Worm (Caenorhabditis elegans): ENCODE data around the gene raga-1.

raga-1 gene

DNA sequence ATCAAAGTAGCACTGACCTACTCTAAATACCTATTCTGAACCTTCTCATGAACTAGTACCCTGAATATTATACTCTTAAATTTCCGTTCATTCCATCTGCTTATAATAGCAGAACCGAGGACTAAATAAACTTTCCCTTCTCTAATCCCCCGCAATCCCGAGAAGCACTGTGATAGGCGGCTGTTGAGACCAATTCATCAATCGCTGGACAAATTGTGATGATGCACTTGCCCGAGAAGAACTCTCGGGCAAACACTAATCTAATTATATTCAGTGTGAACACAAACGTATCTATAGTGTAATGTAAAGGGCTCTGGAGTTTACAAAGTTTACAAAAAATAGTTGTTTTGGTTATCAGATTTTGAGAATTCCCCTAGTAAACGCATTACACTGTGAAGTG is 26.3 kb upstream of the raga-1 start:
- no peak for TF ChIP-seq ceh-32 (tag; optimal IDR thresholded peaks at IDR 0.05; ENCODE audit: poor library complexity)
- TF ChIP-seq ces-1 (GFP tag; optimal IDR thresholded peaks at IDR 0.05), result no peak
- TF ChIP-seq nhr-11 (tag; optimal IDR thresholded peaks at IDR 0.05), result no peak
- no peak for TF ChIP-seq nhr-42 (GFP tag; IDR thresholded peaks at IDR 0.05)
- TF ChIP-seq nhr-76 (tag; optimal IDR thresholded peaks at IDR 0.05), result no peak
- TF ChIP-seq ama-1 (optimal IDR thresholded peaks at IDR 0.05), result no peak
- no peak for TF ChIP-seq hif-1 (tag; optimal IDR thresholded peaks at IDR 0.05)
- TF ChIP-seq ceh-44 (GFP tag; IDR thresholded peaks at IDR 0.05), result no peak
- no peak for TF ChIP-seq D1046.2 (GFP tag; IDR thresholded peaks at IDR 0.05)
- no peak for TF ChIP-seq ceh-20 (GFP tag; IDR thresholded peaks at IDR 0.05)

DNA sequence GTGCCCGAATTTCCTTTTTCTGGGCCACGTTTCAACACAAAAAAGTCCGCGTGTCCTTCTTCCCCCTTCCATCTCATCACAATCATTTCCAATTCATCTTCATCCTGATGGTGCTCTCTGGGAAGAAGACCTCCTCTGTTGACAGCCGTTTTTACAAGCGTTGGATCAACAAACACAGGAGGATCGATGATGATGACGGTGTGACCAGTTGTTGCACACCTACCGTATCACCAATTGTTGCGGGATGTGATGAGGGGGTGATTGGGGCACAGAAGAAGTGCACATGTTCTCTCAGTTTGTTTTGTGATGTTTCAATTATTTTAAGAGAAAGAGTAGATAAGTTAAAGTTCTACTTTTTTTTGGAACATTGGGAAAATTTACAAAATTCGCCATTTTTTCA is 25.7 kb upstream of the raga-1 start:
- no peak for TF ChIP-seq rbr-2 (tag; optimal IDR thresholded peaks at IDR 0.05)
- no peak for TF ChIP-seq hif-1 (tag; optimal IDR thresholded peaks at IDR 0.05)
- no peak for TF ChIP-seq sdz-12 (GFP tag; optimal IDR thresholded peaks at IDR 0.05)

DNA sequence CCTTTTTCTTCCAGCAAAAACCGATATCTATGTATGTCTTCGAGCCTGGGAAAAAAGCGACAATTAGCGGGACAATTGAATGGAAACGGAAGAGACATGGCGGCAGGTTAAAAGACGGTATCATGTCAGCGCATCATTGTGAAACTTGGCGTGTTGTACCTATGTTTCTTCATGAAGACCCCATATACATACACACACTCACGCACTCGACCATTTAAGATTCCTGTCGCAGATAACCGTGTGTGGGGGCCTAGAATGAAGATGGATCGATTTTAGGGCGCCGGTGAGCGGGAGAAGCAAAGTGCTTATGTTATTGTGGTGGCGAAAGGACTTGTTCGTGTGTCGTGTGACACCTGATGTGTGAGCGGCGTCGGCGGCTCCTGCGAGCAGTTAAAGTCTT is 24.3 kb upstream of the raga-1 start:
- TF ChIP-seq lin-38 (GFP tag; IDR thresholded peaks at IDR 0.05) (no peak), unc-62 (GFP tag; optimal IDR thresholded peaks at IDR 0.05 in 1 of 2) (peak in 1 of 2 experiments; percentile 1), unc-62 (tag; optimal IDR thresholded peaks at IDR 0.05) (no peak)

DNA sequence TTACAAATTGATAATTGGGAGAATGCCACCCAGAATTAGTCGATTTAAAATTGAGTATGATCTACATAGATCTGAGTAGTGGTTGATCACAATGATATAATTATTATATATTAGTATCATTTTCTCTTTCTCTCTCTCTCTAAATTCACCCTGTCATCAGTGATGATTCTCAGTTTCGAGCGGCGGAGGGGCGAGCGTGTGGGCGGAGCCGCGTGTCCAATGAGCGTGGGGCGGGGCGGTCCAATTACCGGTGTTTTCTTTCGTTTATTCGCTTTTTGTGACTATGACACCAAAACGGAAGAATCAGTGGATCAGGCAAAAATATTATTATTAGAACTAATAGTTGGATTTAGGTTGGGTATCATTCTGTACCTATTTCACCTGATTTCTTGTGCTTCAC is 21.2 kb upstream of the raga-1 start:
- TF ChIP-seq fkh-10 (GFP tag; optimal IDR thresholded peaks at IDR 0.05), result no peak
- TF ChIP-seq F37D6.2 (tag; optimal IDR thresholded peaks at IDR 0.05), result no peak
- TF ChIP-seq pqm-1 (tag; optimal IDR thresholded peaks at IDR 0.05), result no peak
- TF ChIP-seq mxl-2 (GFP tag; conservative IDR thresholded peaks at IDR 0.05), result no peak
- no peak for TF ChIP-seq php-3 (GFP tag; IDR thresholded peaks at IDR 0.05)
- TF ChIP-seq Y48G9A.11 (GFP tag; IDR thresholded peaks at IDR 0.05), result no peak
- TF ChIP-seq daf-16 (GFP tag; optimal IDR thresholded peaks at IDR 0.05), result no peak
- no peak for TF ChIP-seq daf-16 (tag; optimal IDR thresholded peaks at IDR 0.05)
- 0 out of 2 replicates have a peak, but pooled peaks have one; percentile 11 for TF ChIP-seq set-16 (GFP tag; IDR thresholded peaks at IDR 0.05)

DNA sequence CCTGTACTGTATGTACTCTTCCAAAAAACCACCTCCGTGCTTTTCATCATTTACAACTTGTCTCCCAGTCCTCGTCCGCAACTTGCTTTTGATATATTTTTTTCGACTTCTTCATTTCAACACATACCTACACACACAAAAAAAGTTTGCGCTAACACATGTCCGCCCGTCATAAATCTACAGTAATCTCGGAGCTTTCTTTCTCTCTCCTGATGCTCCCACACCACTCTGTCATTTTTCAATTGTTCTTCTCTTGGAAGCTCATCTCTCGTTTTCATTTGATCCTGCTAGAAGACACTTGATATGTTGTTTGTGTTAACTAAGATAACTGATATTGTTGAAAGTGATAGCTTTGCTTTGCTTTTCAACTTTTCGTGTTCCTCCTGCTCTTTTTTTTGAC is 20.0 kb upstream of the raga-1 start:
- TF ChIP-seq hlh-11 (tag; optimal IDR thresholded peaks at IDR 0.05) (no peak), zag-1 (tag; optimal IDR thresholded peaks at IDR 0.05) (no peak)

DNA sequence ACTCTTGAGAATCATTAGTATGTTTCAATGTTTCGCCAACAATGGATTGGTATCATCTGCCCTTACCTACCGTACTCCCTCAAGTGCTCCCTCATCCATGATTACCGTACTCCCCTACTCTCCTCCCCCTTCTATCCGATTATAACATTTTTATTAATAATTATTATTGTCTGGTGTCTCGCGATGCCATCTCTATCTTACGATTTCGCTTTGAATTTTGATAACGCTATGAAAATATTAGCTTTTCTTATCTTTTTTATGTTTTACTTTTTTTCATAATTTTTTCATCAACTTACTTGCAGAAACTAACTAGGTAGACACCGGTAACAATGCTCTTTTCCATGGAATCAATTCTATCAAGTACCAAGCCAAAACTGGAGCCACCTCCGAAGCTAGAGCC is 19.5 kb upstream of the raga-1 start, which contains the start of gene unc-130:
unc-130 (plus strand) TSS at position 301 of the 400 bp plus-strand sequence.
- no peak for TF ChIP-seq rbr-2 (tag; optimal IDR thresholded peaks at IDR 0.05)
- no peak for TF ChIP-seq ces-1 (GFP tag; optimal IDR thresholded peaks at IDR 0.05)
- no peak for TF ChIP-seq aha-1 (tag)
- TF ChIP-seq lir-3 (tag; optimal IDR thresholded peaks at IDR 0.05), result no peak
- TF ChIP-seq dmd-9 (GFP tag; IDR thresholded peaks at IDR 0.05), result no peak
- no peak for TF ChIP-seq spr-1 (tag; optimal IDR thresholded peaks at IDR 0.05)
- no peak for TF ChIP-seq zfp-3 (GFP tag; conservative IDR thresholded peaks at IDR 0.05)
- TF ChIP-seq mep-1 (tag; optimal IDR thresholded peaks at IDR 0.05), result no peak
- no peak for TF ChIP-seq Y105C5A.15 (GFP tag; IDR thresholded peaks at IDR 0.05)
- TF ChIP-seq mxl-3 (GFP tag; optimal IDR thresholded peaks at IDR 0.05), result no peak
- TF ChIP-seq mxl-2 (GFP tag; conservative IDR thresholded peaks at IDR 0.05), result no peak

Data from whole organism, L4 larva.